Fruit fly (Drosophila melanogaster) whole organism, prepupa: ENCODE measurements around the gene CG5104.

Source experiments
- Blimp-1 ChIP-seq: fragments of 200-800 bp; sonication (Bioruptor generic); optimal IDR thresholded peaks from 3 replicates; lab custom pipeline; 2017; ENCODE audit warnings: missing biosample characterization, missing genetic modification characterization, mild to moderate bottlenecking, moderate library complexity, missing genetic modification reagents
- CG10669 ChIP-seq: fragments of 200-800 bp; sonication (Bioruptor generic); optimal IDR thresholded peaks from 3 replicates; lab custom pipeline; 2018; ENCODE audit warnings: missing biosample characterization, mild to moderate bottlenecking, missing genetic modification characterization, moderate library complexity
- CG11294 ChIP-seq: fragments of 200-800 bp; sonication (Bioruptor generic); IDR thresholded peaks from 2 replicates; pipeline ENCODE4 v1.3.6; 2022; ENCODE audit warnings: missing biosample characterization, missing genetic modification characterization
- CG11762 ChIP-seq: fragments of 200-800 bp; sonication (Bioruptor generic); optimal IDR thresholded peaks from 3 replicates; lab custom pipeline; 2016; ENCODE audit warnings: missing biosample characterization, missing genetic modification characterization; ENCODE audit not compliant: insufficient read depth
- CG11902 ChIP-seq: fragments of 200-800 bp; sonication (Bioruptor generic); optimal IDR thresholded peaks from 3 replicates; lab custom pipeline; 2016; ENCODE audit warnings: missing biosample characterization, missing genetic modification characterization
- CG15336 ChIP-seq: fragments of 200-800 bp; sonication (Bioruptor generic); IDR thresholded peaks from 2 replicates; pipeline ENCODE4 v1.3.6; 2022; ENCODE audit warnings: missing biosample characterization, missing genetic modification characterization
- CG1621 ChIP-seq: fragments of 200-800 bp; sonication (Bioruptor generic); optimal IDR thresholded peaks from 3 replicates; lab custom pipeline; 2018; ENCODE audit warnings: missing biosample characterization, mild to moderate bottlenecking, missing genetic modification characterization
- CG16779 ChIP-seq: fragments of 200-800 bp; sonication (Bioruptor generic); optimal IDR thresholded peaks from 3 replicates; lab custom pipeline; 2017; ENCODE audit warnings: missing biosample characterization, mild to moderate bottlenecking, missing genetic modification characterization
- CG3032 ChIP-seq: fragments of 200-800 bp; optimal IDR thresholded peaks from 2 replicates; lab custom pipeline; 2019; ENCODE audit warnings: missing biosample characterization, mild to moderate bottlenecking, missing genetic modification characterization, moderate library complexity
- CG31627 ChIP-seq: fragments of 200-800 bp; sonication (Bioruptor generic); optimal IDR thresholded peaks from 3 replicates; lab custom pipeline; 2016; ENCODE audit warnings: missing biosample characterization, missing genetic modification characterization
- CG32006 ChIP-seq: fragments of 200-800 bp; sonication (Bioruptor generic); optimal IDR thresholded peaks from 3 replicates; lab custom pipeline; 2017; ENCODE audit warnings: missing biosample characterization, mild to moderate bottlenecking, missing genetic modification characterization
- CG34406 ChIP-seq: fragments of 200-800 bp; sonication (Bioruptor generic); optimal IDR thresholded peaks from 3 replicates; lab custom pipeline; 2016; ENCODE audit warnings: missing biosample characterization, missing genetic modification characterization
- CG4318 ChIP-seq: fragments of 200-800 bp; sonication (Bioruptor generic); optimal IDR thresholded peaks from 3 replicates; lab custom pipeline; 2017; ENCODE audit warnings: missing biosample characterization, mild to moderate bottlenecking, missing genetic modification characterization
- CG6163 ChIP-seq: fragments of 200-800 bp; sonication (Bioruptor generic); IDR thresholded peaks from 3 replicates; pipeline ENCODE4 v1.3.6; 2022; ENCODE audit warnings: missing biosample characterization, missing genetic modification characterization
- CG6276 ChIP-seq: fragments of 200-800 bp; sonication (Bioruptor generic); optimal IDR thresholded peaks from 2 replicates; lab custom pipeline; 2017; ENCODE audit warnings: missing biosample characterization, mild to moderate bottlenecking, missing genetic modification characterization
- CG6792 ChIP-seq: fragments of 200-800 bp; sonication (Bioruptor generic); optimal IDR thresholded peaks from 3 replicates; lab custom pipeline; 2016; ENCODE audit warnings: missing biosample characterization, missing genetic modification characterization
- CG6808 ChIP-seq: fragments of 200-800 bp; sonication (Bioruptor generic); optimal IDR thresholded peaks from 3 replicates; lab custom pipeline; 2017; ENCODE audit warnings: missing biosample characterization, missing genetic modification characterization, mild to moderate bottlenecking, moderate library complexity, missing genetic modification reagents
- CG6854 ChIP-seq: fragments of 200-800 bp; sonication (Bioruptor generic); optimal IDR thresholded peaks from 2 replicates; lab custom pipeline; 2017; ENCODE audit warnings: missing biosample characterization, mild to moderate bottlenecking, missing genetic modification characterization
- CG8119 ChIP-seq: fragments of 200-800 bp; sonication (Bioruptor generic); IDR thresholded peaks from 3 replicates; pipeline ENCODE4 v1.3.6; 2022; ENCODE audit warnings: missing biosample characterization, missing genetic modification characterization
- CG8319 ChIP-seq: fragments of 200-800 bp; sonication (Bioruptor generic); optimal IDR thresholded peaks from 3 replicates; lab custom pipeline; 2016; ENCODE audit warnings: missing biosample characterization, missing genetic modification characterization
- CG8632 ChIP-seq: fragments of 200-800 bp; sonication (Bioruptor generic); optimal IDR thresholded peaks from 3 replicates; lab custom pipeline; 2016; ENCODE audit warnings: missing biosample characterization, missing genetic modification characterization
- Eip75B ChIP-seq: fragments of 200-800 bp; sonication (Bioruptor generic); optimal IDR thresholded peaks from 3 replicates; lab custom pipeline; 2016; ENCODE audit warnings: missing biosample characterization, missing genetic modification characterization
- Eip78C ChIP-seq: fragments of 200-800 bp; sonication (Bioruptor generic); peaks from one replicate; lab custom pipeline; 2016; ENCODE audit warnings: missing biosample characterization, missing genetic modification characterization
- Eip93F ChIP-seq: fragments of 200-800 bp; sonication (Bioruptor generic); optimal IDR thresholded peaks from 2 replicates; lab custom pipeline; 2016; ENCODE audit warnings: missing biosample characterization, mild to moderate bottlenecking, missing genetic modification characterization
- Ets21C ChIP-seq: fragments of 200-800 bp; sonication (Bioruptor generic); optimal IDR thresholded peaks from 3 replicates; lab custom pipeline; 2016; ENCODE audit warnings: missing biosample characterization, missing genetic modification characterization
- Ets96B ChIP-seq: fragments of 200-800 bp; optimal IDR thresholded peaks from 2 replicates; lab custom pipeline; 2019; ENCODE audit warnings: missing biosample characterization, mild to moderate bottlenecking, missing genetic modification characterization, moderate library complexity
- Gug ChIP-seq: fragments of 200-800 bp; sonication (Bioruptor generic); IDR thresholded peaks from 2 replicates; pipeline ENCODE4 v1.3.6; 2022; ENCODE audit warnings: missing biosample characterization, missing genetic modification characterization
- Hr38 ChIP-seq: sonication (Bioruptor generic); optimal IDR thresholded peaks from 2 replicates; lab custom pipeline; 2016; ENCODE audit warnings: missing biosample characterization, missing genetic modification characterization
- Hr4 ChIP-seq: fragments of 200-800 bp; sonication (Bioruptor generic); optimal IDR thresholded peaks from 3 replicates; lab custom pipeline; 2016; ENCODE audit warnings: missing biosample characterization, missing genetic modification characterization
- Met ChIP-seq: fragments of 200-800 bp; sonication (Bioruptor generic); optimal IDR thresholded peaks from 3 replicates; lab custom pipeline; 2016; ENCODE audit warnings: missing biosample characterization, missing genetic modification characterization
- Smox ChIP-seq: fragments of 200-800 bp; sonication (Bioruptor generic); optimal IDR thresholded peaks from 3 replicates; lab custom pipeline; 2016; ENCODE audit warnings: missing biosample characterization, missing genetic modification characterization
- Sox102F ChIP-seq: fragments of 200-800 bp; sonication (Bioruptor generic); optimal IDR thresholded peaks from 2 replicates; lab custom pipeline; 2016; ENCODE audit warnings: missing biosample characterization, mild to moderate bottlenecking, missing genetic modification characterization
- Sox14 ChIP-seq: fragments of 200-800 bp; sonication (Bioruptor generic); optimal IDR thresholded peaks from 3 replicates; lab custom pipeline; 2016; ENCODE audit warnings: missing biosample characterization, missing genetic modification characterization
- Sox15 ChIP-seq: fragments of 200-800 bp; sonication (Bioruptor generic); optimal IDR thresholded peaks from 3 replicates; lab custom pipeline; 2016; ENCODE audit warnings: missing biosample characterization, missing genetic modification characterization
- achi ChIP-seq: fragments of 200-800 bp; sonication (Bioruptor generic); optimal IDR thresholded peaks from 3 replicates; lab custom pipeline; 2016; ENCODE audit warnings: missing biosample characterization, missing genetic modification characterization
- acj6 ChIP-seq: fragments of 200-800 bp; sonication (Bioruptor generic); optimal IDR thresholded peaks from 3 replicates; lab custom pipeline; 2016; ENCODE audit warnings: missing biosample characterization, missing genetic modification characterization
- cyc ChIP-seq: fragments of 200-800 bp; sonication (Bioruptor generic); optimal IDR thresholded peaks from 3 replicates; lab custom pipeline; 2016; ENCODE audit warnings: missing biosample characterization, missing genetic modification characterization
- dsx ChIP-seq: fragments of 200-800 bp; optimal IDR thresholded peaks from 3 replicates; lab custom pipeline; 2019; ENCODE audit warnings: missing biosample characterization, mild to moderate bottlenecking, missing genetic modification characterization, moderate library complexity; ENCODE audit not compliant: poor library complexity, severe bottlenecking
- fd59A ChIP-seq: fragments of 200-800 bp; sonication (Bioruptor generic); optimal IDR thresholded peaks from 2 replicates; lab custom pipeline; 2017; ENCODE audit warnings: missing biosample characterization, mild to moderate bottlenecking, missing genetic modification characterization, missing genetic modification reagents
- fkh ChIP-seq: fragments of 200-800 bp; sonication (Bioruptor generic); optimal IDR thresholded peaks from 3 replicates; lab custom pipeline; 2017; ENCODE audit warnings: missing biosample characterization, mild to moderate bottlenecking, missing genetic modification characterization, moderate library complexity
- lz ChIP-seq: fragments of 200-800 bp; sonication (Bioruptor generic); optimal IDR thresholded peaks from 3 replicates; lab custom pipeline; 2016; ENCODE audit warnings: missing biosample characterization, missing genetic modification characterization
- net ChIP-seq: fragments of 200-800 bp; sonication (Bioruptor generic); optimal IDR thresholded peaks from 3 replicates; lab custom pipeline; 2016; ENCODE audit warnings: missing biosample characterization, missing genetic modification characterization
- pdm3 ChIP-seq: fragments of 200-800 bp; sonication (Bioruptor generic); optimal IDR thresholded peaks from 3 replicates; lab custom pipeline; 2016; ENCODE audit warnings: missing biosample characterization, missing genetic modification characterization
- salr ChIP-seq, 2 experiments: fragments of 200-800 bp; sonication (Bioruptor generic); optimal IDR thresholded peaks; 3 replicates each; lab custom pipeline; 2016 to 2018; ENCODE audit warnings: missing biosample characterization in 2 of 2, missing genetic modification characterization in 2 of 2, mild to moderate bottlenecking in 1 of 2
- spab ChIP-seq: fragments of 200-800 bp; sonication (Bioruptor generic); optimal IDR thresholded peaks from 2 replicates; lab custom pipeline; 2017; ENCODE audit warnings: missing biosample characterization, mild to moderate bottlenecking, missing genetic modification characterization, missing genetic modification reagents
- ss ChIP-seq, 2 experiments: fragments of 200-800 bp; sonication (Bioruptor generic); optimal IDR thresholded peaks; 2 replicates in 1 of 2; 3 replicates in 1 of 2; lab custom pipeline; 2017 to 2018; ENCODE audit warnings: mild to moderate bottlenecking in 2 of 2, missing biosample characterization in 2 of 2, missing genetic modification characterization in 2 of 2, moderate library complexity in 1 of 2
- svp ChIP-seq: fragments of 200-800 bp; sonication (Bioruptor generic); peaks from one replicate; lab custom pipeline; 2016; ENCODE audit warnings: missing biosample characterization, missing genetic modification characterization
- topi ChIP-seq: fragments of 200-800 bp; sonication (Bioruptor generic); optimal IDR thresholded peaks from 3 replicates; lab custom pipeline; 2016; ENCODE audit warnings: missing biosample characterization, missing genetic modification characterization

The CG5104 gene

dm6 chr3L:20549358-20549757 is 28.5 kb downstream of the CG5104 start (continued):
- TF ChIP-seq CG16779: no peak
- peak; percentile 68 for TF ChIP-seq CG31627 (GFP tag; lab: Kevin White, UChicago)
- peak; percentile 88 for TF ChIP-seq Eip78C
- peak; percentile 43 for TF ChIP-seq CG34406
- TF ChIP-seq net (GFP tag; lab: Kevin White, UChicago): peak; percentile 54
- no peak for TF ChIP-seq CG6276 (GFP tag; lab: Kevin White, UChicago)
- TF ChIP-seq CG4318 (GFP tag; lab: Kevin White, UChicago): no peak
- no peak for TF ChIP-seq fkh (GFP tag; lab: Kevin White, UChicago)
- peak; percentile 84 for TF ChIP-seq Ets96B (tag; lab: Kevin White, UChicago)
- TF ChIP-seq CG15336: 0 out of 2 replicates have a peak, but pooled peaks have one; percentile 33
- TF ChIP-seq Ets21C (GFP tag; lab: Kevin White, UChicago): peak; percentile 23
- peak; percentile 26 for TF ChIP-seq Blimp-1 (GFP tag; lab: Kevin White, UChicago)
- TF ChIP-seq CG6854: no peak
- peak; percentile 67 for TF ChIP-seq Eip75B
- TF ChIP-seq CG3032 (tag; lab: Kevin White, UChicago): peak; percentile 73
- peak; percentile 52 for TF ChIP-seq lz
- TF ChIP-seq CG32006: peak; percentile 25
- TF ChIP-seq Sox15 (GFP tag; lab: Kevin White, UChicago): no peak
- TF ChIP-seq CG6792: peak; percentile 64
- peak; percentile 85 for TF ChIP-seq svp (GFP tag; lab: Kevin White, UChicago)
- TF ChIP-seq CG1621 (tag; lab: Kevin White, UChicago): peak; percentile 70
- TF ChIP-seq acj6 (GFP tag; lab: Kevin White, UChicago): peak; percentile 60
- peak; percentile 65 for TF ChIP-seq Sox102F (GFP tag; lab: Kevin White, UChicago)
- TF ChIP-seq ss (GFP tag; optimal IDR thresholded peaks at IDR 0.05; lab: Kevin White, UChicago): peak; percentile 57 to 71
- no peak for TF ChIP-seq Hr4 (GFP tag; lab: Kevin White, UChicago)
- TF ChIP-seq Gug (GFP tag; lab: Robert Waterston, UW): no peak
- no peak for TF ChIP-seq CG8319 (GFP tag; lab: Kevin White, UChicago)
- TF ChIP-seq salr (GFP tag; optimal IDR thresholded peaks at IDR 0.05; lab: Kevin White, UChicago): peak in 1 of 2 experiments; percentile 38
- TF ChIP-seq fd59A (GFP tag; lab: Kevin White, UChicago): peak; percentile 53
- TF ChIP-seq Hr38: no peak
- peak; percentile 9 for TF ChIP-seq CG11762

dm6 chr3L:20551862-20552261 is 31.1 kb downstream of the CG5104 start:
- TF ChIP-seq topi (GFP tag; lab: Kevin White, UChicago): peak; percentile 68
- no peak for TF ChIP-seq CG11294 (GFP tag; lab: Robert Waterston, UW)
- TF ChIP-seq Sox14: peak; percentile 74
- TF ChIP-seq CG11902 (GFP tag; lab: Kevin White, UChicago): peak; percentile 20
- peak; percentile 69 for TF ChIP-seq Ets96B (tag; lab: Kevin White, UChicago)
- TF ChIP-seq cyc: peak; percentile 69
- peak; percentile 51 for TF ChIP-seq CG34406
- TF ChIP-seq CG6808 (GFP tag; lab: Kevin White, UChicago): peak; percentile 64
- peak; percentile 52 for TF ChIP-seq net (GFP tag; lab: Kevin White, UChicago)
- peak; percentile 67 for TF ChIP-seq CG10669 (GFP tag; lab: Kevin White, UChicago)
- TF ChIP-seq CG8119: peak; percentile 59; the same call in 2 of the 3 replicates
- TF ChIP-seq Gug (GFP tag; lab: Robert Waterston, UW): peak; percentile 28; the same call in 1 of the 2 replicates
- peak; percentile 72 for TF ChIP-seq pdm3
- TF ChIP-seq CG6163 (GFP tag; lab: Robert Waterston, UW): peak; percentile 70
- peak; percentile 57 for TF ChIP-seq CG31627 (GFP tag; lab: Kevin White, UChicago)
- TF ChIP-seq dsx (GFP tag; lab: Kevin White, UChicago): peak; percentile 58
- no peak for TF ChIP-seq Hr38
- TF ChIP-seq CG16779: no peak
- peak; percentile 84 for TF ChIP-seq svp (GFP tag; lab: Kevin White, UChicago)
- peak; percentile 91 for TF ChIP-seq Eip78C
- TF ChIP-seq CG3032 (tag; lab: Kevin White, UChicago): peak; percentile 69
- TF ChIP-seq Smox (GFP tag; lab: Kevin White, UChicago): peak; percentile 52
- TF ChIP-seq CG32006: peak; percentile 70
- TF ChIP-seq Eip75B: peak; percentile 73
- TF ChIP-seq Eip93F (GFP tag; lab: Kevin White, UChicago): no peak
- TF ChIP-seq Sox15 (GFP tag; lab: Kevin White, UChicago): no peak
- no peak for TF ChIP-seq CG6854
- TF ChIP-seq CG6792: peak; percentile 53
- no peak for TF ChIP-seq CG11762
- TF ChIP-seq CG8319 (GFP tag; lab: Kevin White, UChicago): no peak
- TF ChIP-seq achi (GFP tag; lab: Kevin White, UChicago): peak; percentile 66
- TF ChIP-seq CG8632 (GFP tag; lab: Kevin White, UChicago): peak; percentile 25
- TF ChIP-seq Met: peak; percentile 63
- TF ChIP-seq spab: peak; percentile 50
